Fruit fly (Drosophila melanogaster) Kc167 (cell line): Measurements from ENCODE around the gene Fntb.

Experiments used
- Myc ChIP-seq: fragments of >200 bp; optimal IDR thresholded peaks from 2 replicates; lab custom pipeline; 2017; ENCODE audit warnings: missing external identifiers
- Sin3A ChIP-seq: fragments of >200 bp; optimal IDR thresholded peaks from 2 replicates; lab custom pipeline; 2018; ENCODE audit warnings: missing external identifiers
- h ChIP-seq: fragments of >200 bp; optimal IDR thresholded peaks from 3 replicates; lab custom pipeline; 2018; ENCODE audit warnings: missing external identifiers
- insv ChIP-seq: fragments of >200 bp; optimal IDR thresholded peaks from 3 replicates; lab custom pipeline; 2018; ENCODE audit warnings: missing external identifiers
- psq ChIP-seq: fragments of >200 bp; optimal IDR thresholded peaks from 2 replicates; lab custom pipeline; 2017; ENCODE audit warnings: missing external identifiers
- ttk ChIP-seq: sonication (Bioruptor generic); optimal IDR thresholded peaks from 2 replicates; lab custom pipeline; 2017; ENCODE audit warnings: missing external identifiers

Fntb gene

DNA sequence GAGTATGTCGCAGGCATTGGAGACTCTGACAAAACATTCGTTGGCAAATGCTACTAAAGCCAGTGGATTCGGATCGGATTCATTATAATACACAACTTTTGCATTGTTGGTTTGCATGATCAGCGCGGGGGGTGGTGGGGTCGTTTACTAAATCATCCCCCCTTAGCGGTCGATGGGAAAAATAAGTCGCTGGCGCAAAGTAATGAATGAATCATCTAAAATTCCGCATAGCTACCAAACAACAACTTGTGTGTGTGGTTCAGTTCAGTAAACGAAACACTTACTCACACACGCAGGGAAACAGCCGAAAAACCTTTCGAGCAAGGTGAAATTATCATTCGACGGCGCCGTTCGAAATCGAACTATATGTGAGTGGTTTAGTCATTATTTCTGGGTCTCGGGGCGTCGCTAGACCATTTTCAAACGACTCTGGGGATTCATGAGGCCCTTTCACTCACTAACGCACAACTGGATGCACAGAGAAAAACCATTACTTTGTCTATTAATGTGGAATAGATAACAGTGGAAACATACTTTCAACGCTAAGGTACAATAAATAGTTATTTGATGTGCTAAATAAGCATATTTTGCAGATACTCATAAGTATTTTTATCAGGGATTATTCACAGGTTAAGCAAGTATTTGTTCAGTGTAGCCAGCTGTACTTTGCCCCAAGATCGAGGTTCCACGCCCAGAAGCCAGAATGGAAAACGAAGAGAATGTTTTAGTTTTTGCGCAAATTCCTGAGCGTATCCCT lies 15.8 kb downstream of the Fntb start:
- no peak for TF ChIP-seq insv
- no peak for TF ChIP-seq ttk
- no peak for TF ChIP-seq Sin3A (lab: Kevin White, UChicago)
- TF ChIP-seq Myc (lab: Kevin White, UChicago): no peak
- no peak for TF ChIP-seq h (lab: Kevin White, UChicago)
- no peak for TF ChIP-seq psq (lab: Kevin White, UChicago)

DNA sequence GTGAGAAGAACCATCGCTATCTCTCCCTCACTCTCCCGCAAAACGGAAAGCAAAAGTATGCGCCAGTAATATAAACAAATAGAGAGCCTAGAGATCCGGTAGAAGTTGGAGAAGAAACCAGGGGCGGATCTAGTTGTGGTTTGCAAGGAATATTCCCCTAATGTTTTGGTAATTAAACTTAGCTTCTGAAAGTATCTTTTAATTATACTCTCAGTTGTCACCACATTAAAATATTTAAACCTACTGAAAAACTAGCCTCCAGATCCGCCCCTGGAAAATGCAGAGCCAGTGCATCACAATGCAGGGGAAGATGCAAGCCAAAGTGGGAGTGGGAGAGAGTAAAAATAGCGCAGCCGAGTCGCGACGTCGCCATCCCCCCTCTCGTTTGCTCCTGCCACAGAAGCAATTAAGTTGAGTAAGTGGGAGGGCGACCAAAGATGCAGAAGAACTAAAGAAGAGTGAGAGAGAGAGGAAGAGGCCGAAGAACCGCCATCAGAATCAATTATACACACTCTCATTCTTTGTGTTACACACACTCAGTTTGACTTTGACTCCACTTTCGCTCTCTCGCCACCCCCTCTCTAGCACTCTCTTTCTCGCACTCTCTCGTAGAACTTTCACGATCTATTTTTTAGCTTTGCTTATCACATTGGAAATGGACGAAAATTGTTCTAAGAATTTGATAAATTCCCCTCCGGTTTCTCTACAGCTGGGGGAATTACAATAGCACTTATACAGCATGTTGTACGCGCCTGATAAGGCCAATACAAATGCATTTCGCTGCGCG lies 16.6 kb downstream of the Fntb start:
- no peak for TF ChIP-seq h (lab: Kevin White, UChicago)
- no peak for TF ChIP-seq insv
- TF ChIP-seq Sin3A (lab: Kevin White, UChicago): no peak

DNA sequence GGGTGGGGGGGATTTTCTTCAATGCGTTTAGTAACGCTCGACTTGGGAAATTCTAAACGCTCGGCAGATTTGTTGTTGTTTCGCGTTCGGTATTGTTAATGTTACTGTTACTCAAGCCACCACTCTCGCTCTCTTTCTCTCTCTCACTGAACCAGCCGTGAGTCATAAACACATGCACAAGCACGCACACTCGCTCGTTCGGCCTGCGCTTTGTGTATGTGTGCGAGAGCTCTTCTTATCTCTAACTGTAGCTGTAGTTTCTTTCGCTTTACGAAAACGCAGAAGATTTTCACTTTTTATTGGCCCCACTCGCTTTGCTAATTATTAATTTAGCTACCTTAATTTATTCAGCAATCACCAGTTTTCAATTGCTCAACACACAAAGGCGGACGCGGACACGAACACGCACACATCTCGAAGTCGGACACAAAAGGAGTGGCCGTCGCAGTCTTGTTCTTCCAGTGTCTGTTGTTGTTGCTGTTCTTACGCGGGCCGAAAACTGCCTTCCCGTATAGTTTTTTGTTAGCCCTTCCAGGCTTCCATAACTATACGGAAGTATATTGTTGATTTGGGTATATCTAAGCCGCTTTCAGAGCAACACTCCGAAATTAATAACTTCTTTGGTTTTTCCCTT lies 20.3 kb downstream of the Fntb start:
- TF ChIP-seq h (lab: Kevin White, UChicago) (no peak), Sin3A (lab: Kevin White, UChicago) (no peak), Myc (lab: Kevin White, UChicago) (no peak), ttk (no peak), psq (lab: Kevin White, UChicago) (no peak), insv (no peak)

DNA sequence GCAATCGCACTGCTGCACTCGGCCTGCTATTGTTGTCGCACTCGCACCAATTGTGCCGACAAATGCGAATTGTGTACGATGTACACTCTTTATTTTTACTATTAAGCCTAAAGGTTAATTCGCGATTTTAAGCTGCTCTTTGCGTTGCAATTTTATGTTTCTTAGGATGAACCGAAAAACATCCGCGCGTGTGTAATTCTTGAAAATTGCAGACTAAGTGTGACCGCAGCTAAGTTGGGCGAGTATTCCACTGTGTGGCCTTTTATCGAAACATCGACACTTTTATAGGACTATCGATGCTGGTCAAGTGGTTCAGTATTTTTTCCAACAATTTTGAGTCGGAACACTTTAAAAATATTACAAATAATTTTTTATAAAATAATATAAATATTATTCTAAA lies 20.8 kb downstream of the Fntb start, which contains the start of gene Pak3:
TSS of gene Pak3 (minus strand) at position 225 of the 400 bp plus-strand sequence.
- TF ChIP-seq psq (lab: Kevin White, UChicago) (no peak), Myc (lab: Kevin White, UChicago) (no peak), h (lab: Kevin White, UChicago) (no peak), Sin3A (lab: Kevin White, UChicago) (no peak), ttk (no peak), insv (no peak)

DNA sequence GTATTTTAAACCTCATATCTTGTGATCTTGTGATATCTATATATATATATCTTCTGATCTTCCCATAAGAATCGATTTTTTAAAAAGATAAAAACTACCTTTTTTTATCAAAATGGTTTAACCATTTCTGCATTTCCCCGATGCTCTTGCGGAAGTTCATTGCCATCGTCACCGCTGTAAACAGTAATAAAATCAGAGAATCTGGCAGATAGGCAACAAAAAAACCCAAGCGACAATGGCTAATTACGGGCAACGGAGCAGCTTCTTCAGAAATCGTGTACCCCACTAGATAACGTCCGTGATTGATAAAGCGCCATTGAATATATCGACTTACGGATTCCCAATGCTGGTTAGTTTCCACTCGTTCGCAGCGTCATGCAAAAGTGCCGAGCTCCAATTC lies 21.4 kb downstream of the Fntb start, which contains the start of gene CG10405:
TSS of gene CG10405 (plus strand) at position 301 of the 400 bp plus-strand sequence.
- no peak for TF ChIP-seq psq (lab: Kevin White, UChicago)
- no peak for TF ChIP-seq insv
- no peak for TF ChIP-seq h (lab: Kevin White, UChicago)
- no peak for TF ChIP-seq Myc (lab: Kevin White, UChicago)
- TF ChIP-seq ttk: no peak

DNA sequence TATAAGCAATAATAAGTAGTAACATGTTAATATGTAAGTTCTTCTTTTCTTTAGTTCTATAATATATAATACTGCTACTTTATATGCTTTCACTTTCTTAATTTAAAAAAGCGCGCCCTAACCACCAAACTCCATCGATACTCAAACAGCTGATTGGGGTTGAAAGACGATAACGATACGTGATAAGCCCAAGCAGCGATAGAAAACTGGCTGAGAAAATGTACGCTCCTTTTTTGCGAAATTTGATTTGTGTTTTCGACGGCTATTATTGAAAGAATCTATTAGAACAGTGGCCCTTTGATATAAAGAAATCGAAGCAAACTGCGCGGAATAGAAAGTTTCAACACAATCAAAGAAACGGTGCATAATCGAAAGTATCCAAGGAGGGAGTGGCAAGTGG lies 23.1 kb downstream of the Fntb start, which contains the start of gene CG14883:
TSS of gene CG14883 (plus strand) at position 178 of the 400 bp plus-strand sequence.
- TF ChIP-seq h (lab: Kevin White, UChicago) (no peak), Myc (lab: Kevin White, UChicago) (no peak), Sin3A (lab: Kevin White, UChicago) (no peak), psq (lab: Kevin White, UChicago) (no peak), ttk (no peak), insv (no peak)

DNA sequence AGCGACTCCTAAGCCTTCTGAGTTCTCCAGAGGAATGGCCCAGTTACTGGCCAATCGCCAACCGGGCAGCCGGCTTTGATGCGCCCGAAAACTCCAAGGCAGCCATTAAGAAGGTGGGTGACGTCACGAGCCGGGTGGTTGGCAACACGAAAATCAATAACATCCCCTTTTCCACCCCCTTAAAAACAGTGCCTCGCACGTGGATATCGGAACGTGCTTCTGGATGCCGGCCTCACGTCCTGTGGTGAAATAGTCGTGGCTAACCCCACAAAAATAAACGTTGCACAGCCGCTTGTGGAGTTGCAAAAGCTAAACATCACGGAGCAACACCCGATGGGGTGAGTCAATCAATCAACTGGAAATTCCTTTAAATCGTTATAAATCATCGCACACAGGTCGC lies 23.8 kb downstream of the Fntb start:
- TF ChIP-seq psq (lab: Kevin White, UChicago) (no peak), Sin3A (lab: Kevin White, UChicago) (no peak), insv (no peak), ttk (no peak), h (lab: Kevin White, UChicago) (no peak), Myc (lab: Kevin White, UChicago) (no peak)

DNA sequence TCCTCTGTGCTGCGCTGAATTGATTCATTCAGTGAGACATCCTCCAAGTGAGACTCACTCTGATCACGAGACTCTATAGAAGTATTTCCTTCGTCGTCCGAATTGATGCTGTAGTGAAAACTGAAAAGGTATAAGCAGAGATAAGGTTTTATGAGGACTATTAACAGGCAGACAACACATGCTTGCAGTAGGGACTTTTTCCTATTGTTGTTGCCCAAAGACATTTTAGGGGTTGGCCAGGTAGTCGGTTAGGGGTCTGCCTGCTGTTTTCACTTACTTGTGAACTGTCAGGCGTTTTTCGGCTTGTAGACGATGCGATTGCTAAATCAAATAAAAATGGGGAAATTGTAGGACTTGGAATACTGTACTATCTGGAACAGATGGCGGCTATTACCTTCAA lies 35.8 kb downstream of the Fntb start:
- TF ChIP-seq h (lab: Kevin White, UChicago): no peak
- TF ChIP-seq Sin3A (lab: Kevin White, UChicago): no peak
- no peak for TF ChIP-seq psq (lab: Kevin White, UChicago)
- no peak for TF ChIP-seq ttk
- TF ChIP-seq Myc (lab: Kevin White, UChicago): no peak
- TF ChIP-seq insv: no peak

DNA sequence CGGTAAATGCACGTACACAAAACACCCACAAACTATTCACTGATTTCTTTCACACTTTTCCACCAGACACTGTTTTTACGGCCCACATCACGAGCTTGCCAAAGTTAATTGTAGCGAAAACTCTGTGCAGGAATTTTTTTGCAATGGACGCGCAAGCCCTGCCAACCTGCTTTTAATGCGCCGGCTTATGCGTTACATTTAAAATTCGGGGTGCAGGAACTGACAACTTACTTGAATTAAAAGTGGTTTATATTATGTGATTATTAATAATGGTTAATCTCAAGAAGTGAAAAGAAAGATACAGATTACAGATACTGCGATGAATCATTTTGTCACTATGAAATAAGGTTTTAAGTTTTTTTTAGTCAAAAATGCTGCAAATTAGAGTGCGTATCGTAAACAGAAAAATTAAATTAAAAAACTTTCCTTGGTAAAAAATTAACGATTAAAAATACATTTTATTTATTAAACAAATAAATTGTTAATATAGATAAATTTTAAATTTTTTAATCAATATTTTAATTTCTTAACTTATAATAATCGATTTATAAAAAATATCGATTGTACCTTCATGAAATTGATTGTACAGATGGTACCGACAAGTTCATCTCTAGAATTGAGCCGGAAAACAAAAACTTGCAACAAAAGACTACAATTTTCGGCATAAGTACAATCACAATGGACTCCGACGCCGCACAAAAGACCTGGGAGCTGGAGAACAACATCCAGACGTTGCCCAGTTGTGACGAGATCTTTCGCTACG lies 36.9 kb downstream of the Fntb start, which contains the start of the genes CG42232 and CSN5:
TSS of gene CG42232 (minus strand) at position 163 of the 763 bp plus-strand sequence.
TSS of gene CSN5 (plus strand) at position 599 of the 763 bp plus-strand sequence.
- TF ChIP-seq insv: no peak
- TF ChIP-seq Myc (lab: Kevin White, UChicago): no peak

DNA sequence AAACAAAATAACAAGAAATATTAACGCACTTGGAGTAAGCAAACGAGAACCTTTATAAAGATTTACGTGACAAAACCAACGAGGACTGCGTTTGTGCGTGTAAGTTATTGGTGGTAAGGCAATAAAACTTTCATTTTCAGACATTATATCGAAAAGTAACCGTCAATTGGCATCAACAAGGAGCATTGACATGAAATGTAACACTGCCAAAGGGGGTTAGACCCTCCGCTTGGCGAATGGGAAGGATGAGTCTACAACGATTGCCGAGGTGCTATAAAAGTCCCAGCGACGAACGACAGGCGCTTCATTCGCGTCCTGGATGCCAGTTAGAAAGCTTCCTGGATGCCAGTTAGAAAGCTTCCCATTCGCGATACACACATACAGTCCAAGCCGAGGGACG lies 39.5 kb downstream of the Fntb start, which contains the start of gene Gyc89Da:
TSS of gene Gyc89Da (plus strand) at position 301 of the 400 bp plus-strand sequence.
- no peak for TF ChIP-seq Sin3A (lab: Kevin White, UChicago)
- no peak for TF ChIP-seq insv
- no peak for TF ChIP-seq psq (lab: Kevin White, UChicago)
- TF ChIP-seq Myc (lab: Kevin White, UChicago): no peak

DNA sequence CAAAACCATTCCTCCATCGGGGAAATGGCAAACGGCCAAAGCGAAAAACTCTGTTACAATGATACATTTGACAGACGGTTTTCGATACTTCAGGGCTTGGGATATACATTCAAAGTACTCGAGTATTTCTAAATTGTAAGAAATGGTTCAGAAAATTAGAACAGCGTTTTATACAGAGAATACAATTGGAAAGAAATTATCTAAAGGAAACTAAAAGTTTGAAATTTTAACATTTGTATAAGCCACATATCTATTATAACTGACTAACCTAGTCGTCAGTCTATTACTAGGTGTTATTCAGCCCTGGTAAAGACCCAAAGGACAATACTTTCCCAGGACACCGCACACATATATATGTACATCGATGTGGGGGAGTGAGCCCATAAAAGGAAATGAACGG lies 43.7 kb downstream of the Fntb start:
- no peak for TF ChIP-seq psq (lab: Kevin White, UChicago)
- TF ChIP-seq Sin3A (lab: Kevin White, UChicago): no peak
- no peak for TF ChIP-seq Myc (lab: Kevin White, UChicago)
- TF ChIP-seq h (lab: Kevin White, UChicago): no peak
- no peak for TF ChIP-seq insv
- no peak for TF ChIP-seq ttk
